Worm (Caenorhabditis elegans): ENCODE results near the gene F44E2.7.

Gene F44E2.7

DNA sequence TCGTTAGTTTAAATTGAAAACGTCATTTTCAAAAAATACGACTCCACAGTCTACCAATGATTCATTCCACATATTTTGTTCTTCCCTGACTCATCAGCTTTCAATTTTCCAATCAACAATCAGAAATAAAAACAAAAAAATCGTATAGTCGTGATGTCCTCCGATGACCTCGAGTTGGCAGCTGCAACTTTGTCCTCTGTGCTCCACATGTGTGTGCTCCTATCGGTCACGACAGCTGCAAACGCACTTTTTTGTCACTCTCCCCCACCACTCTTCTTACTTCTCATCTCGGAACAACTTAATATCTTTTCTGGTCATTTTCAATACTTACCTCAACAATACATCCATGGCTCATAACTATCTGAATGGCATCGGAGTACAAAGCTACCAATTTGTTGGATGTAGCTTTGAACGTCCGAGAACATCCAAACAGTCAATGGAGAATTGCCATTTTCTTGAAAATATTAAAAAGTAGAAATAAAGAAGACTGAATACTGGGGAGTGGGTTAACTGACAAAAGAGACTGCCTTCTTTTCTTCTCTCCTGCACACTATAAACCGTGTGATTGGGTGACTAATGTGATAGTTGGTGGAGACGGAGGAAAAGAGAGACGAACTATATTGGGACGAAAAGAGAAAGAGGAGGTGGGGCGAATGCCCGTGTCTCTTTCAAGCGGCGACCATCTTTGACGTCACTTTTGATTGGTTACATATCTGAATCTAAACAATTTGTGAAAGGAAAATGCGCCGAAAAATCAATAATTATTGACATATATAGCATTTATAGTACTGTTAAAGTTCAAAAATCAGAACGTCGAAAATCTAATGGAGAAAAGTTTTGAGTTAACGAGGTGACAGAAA, 18.9 kb upstream of the F44E2.7 start:
- TF ChIP-seq tbx-8 (GFP tag; optimal IDR thresholded peaks at IDR 0.05) (no peak), nhr-12 (tag; optimal IDR thresholded peaks at IDR 0.05) (no peak), mls-2 (tag; optimal IDR thresholded peaks at IDR 0.05) (no peak), hlh-1 (tag; optimal IDR thresholded peaks at IDR 0.05) (peak; percentile 79), ceh-83 (GFP tag; optimal IDR thresholded peaks at IDR 0.05) (no peak)

DNA sequence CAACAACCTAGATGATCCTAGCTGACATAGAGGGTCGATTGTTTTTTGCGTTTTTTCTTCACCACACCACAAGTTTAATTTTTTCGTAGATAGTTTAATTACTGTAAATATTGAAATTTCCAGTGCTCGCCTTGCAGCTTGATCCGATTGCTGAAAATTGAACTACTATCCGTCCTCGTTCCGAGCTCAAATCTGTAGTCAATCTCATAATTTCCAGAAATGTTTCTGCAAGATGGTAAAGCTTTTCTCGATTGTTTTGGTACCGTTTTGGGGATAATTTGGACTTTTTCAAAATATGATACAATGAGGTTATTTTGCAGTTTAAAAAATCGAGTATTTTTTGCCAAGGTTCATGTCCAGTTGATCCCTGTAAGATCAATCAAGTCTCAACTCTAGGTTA, 17.8 kb upstream of the F44E2.7 start:
- TF ChIP-seq tbx-8 (GFP tag; optimal IDR thresholded peaks at IDR 0.05): no peak
- no peak for TF ChIP-seq elt-3 (tag; optimal IDR thresholded peaks at IDR 0.05)
- TF ChIP-seq lin-32 (GFP tag; optimal IDR thresholded peaks at IDR 0.05): no peak
- no peak for TF ChIP-seq sptf-1 (tag; optimal IDR thresholded peaks at IDR 0.05)
- TF ChIP-seq mep-1 (tag; optimal IDR thresholded peaks at IDR 0.05): no peak
- TF ChIP-seq ces-1 (GFP tag; optimal IDR thresholded peaks at IDR 0.05): no peak
- no peak for TF ChIP-seq nhr-76 (tag; optimal IDR thresholded peaks at IDR 0.05)
- TF ChIP-seq nhr-237 (tag; optimal IDR thresholded peaks at IDR 0.05): no peak
- no peak for TF ChIP-seq pha-4 (tag; optimal IDR thresholded peaks at IDR 0.05)
- no peak for TF ChIP-seq unc-62 (GFP tag; optimal IDR thresholded peaks at IDR 0.05)
- TF ChIP-seq cnd-1 (tag; optimal IDR thresholded peaks at IDR 0.05): no peak
- TF ChIP-seq ceh-39 (tag; optimal IDR thresholded peaks at IDR 0.05): no peak
- no peak for TF ChIP-seq M03D4.4 (tag; optimal IDR thresholded peaks at IDR 0.05)
- no peak for TF ChIP-seq blmp-1 (tag; optimal IDR thresholded peaks at IDR 0.05)

DNA sequence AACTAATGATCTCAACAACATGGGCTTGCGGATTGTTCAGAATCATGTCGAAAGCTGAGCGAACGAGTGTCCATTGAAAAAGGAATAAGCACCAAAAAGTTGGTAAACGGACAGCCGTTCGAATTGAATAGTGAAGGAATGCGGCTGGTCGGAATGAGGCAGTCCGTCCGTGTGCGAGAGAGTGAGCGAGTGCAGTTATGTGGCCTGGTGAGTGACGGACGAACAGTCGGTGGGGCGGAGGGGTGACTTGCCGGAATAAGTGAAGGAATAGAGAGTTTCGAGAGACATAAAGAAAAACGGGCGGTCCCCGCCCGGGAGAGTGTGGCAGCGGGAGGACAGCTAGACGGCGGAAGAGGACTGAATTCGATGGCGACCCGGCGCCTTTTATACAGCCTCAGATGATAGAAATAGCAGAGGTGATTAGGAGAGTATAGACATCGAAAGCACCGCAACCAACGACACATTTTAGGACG, 17.1 kb upstream of the F44E2.7 start:
- TF ChIP-seq ceh-83 (GFP tag; optimal IDR thresholded peaks at IDR 0.05) (no peak), nhr-76 (tag; optimal IDR thresholded peaks at IDR 0.05) (no peak), nhr-12 (tag; optimal IDR thresholded peaks at IDR 0.05) (no peak), lin-13 (tag; optimal IDR thresholded peaks at IDR 0.05) (peak; percentile 39), M03D4.4 (tag; optimal IDR thresholded peaks at IDR 0.05) (peak; percentile 60), ham-2 (GFP tag; optimal IDR thresholded peaks at IDR 0.05) (peak; percentile 50), drap-1 (GFP tag; optimal IDR thresholded peaks at IDR 0.05) (peak; percentile 74), elt-1 (tag; optimal IDR thresholded peaks at IDR 0.05; ENCODE audit: borderline replicate concordance, insufficient read depth) (no peak), unc-62 (GFP tag; optimal IDR thresholded peaks at IDR 0.05) (peak; percentile 60), snpc-4 (tag; optimal IDR thresholded peaks at IDR 0.05) (no peak), sptf-1 (tag; optimal IDR thresholded peaks at IDR 0.05) (peak; percentile 57), zip-8 (tag; optimal IDR thresholded peaks at IDR 0.05) (no peak), mep-1 (tag; optimal IDR thresholded peaks at IDR 0.05) (no peak), mls-2 (tag; optimal IDR thresholded peaks at IDR 0.05) (peak; percentile 17), unc-120 (tag; optimal IDR thresholded peaks at IDR 0.05; ENCODE audit: poor library complexity, severe bottlenecking) (peak; percentile 84), unc-39 (tag; optimal IDR thresholded peaks at IDR 0.05) (no peak), ces-1 (GFP tag; optimal IDR thresholded peaks at IDR 0.05) (no peak), ceh-39 (tag; optimal IDR thresholded peaks at IDR 0.05) (no peak), cnd-1 (tag; optimal IDR thresholded peaks at IDR 0.05) (peak; percentile 38), hlh-1 (tag; optimal IDR thresholded peaks at IDR 0.05) (peak; percentile 70), pha-4 (tag; optimal IDR thresholded peaks at IDR 0.05) (peak; percentile 8)

DNA sequence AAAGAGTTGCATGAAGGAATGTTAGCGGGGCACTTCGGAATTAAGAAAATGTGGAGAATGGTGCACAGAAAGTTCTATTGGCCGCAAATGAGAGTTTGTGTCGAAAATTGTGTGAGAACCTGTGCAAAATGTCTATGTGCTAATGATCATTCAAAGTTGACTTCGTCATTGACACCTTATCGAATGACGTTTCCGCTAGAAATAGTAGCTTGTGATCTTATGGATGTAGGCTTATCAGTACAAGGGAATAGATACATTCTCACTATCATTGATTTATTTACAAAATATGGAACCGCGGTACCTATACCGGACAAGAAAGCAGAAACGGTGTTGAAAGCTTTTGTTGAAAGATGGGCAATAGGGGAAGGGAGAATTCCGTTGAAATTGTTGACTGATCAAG, 10.2 kb upstream of the F44E2.7 start:
- no peak for TF ChIP-seq tbx-8 (GFP tag; optimal IDR thresholded peaks at IDR 0.05)

DNA sequence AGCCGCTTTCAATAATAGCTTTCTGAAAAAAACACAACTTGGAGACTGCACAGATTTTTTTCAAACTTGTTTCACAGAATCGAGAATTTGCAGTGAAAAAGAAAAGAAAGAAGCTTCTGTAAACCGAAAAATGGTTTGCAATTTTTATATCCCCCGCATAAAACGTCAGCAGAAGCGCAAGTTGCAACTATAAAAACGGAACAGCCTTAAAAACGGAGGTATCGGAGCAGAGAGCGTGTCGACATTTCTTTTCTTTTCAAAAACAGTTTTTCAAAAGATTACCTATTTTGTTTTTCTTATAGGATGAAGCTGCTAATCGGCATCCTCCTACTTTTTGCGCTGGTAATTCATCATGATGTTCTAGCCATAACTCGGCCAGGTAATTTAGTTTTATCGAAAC, 3.7 kb upstream of the F44E2.7 start, which contains the start of gene plg-1:
plg-1 (plus strand) TSS at position 301 of the 400 bp plus-strand sequence.
- TF ChIP-seq ceh-43 (GFP tag; optimal IDR thresholded peaks at IDR 0.05) (no peak), ces-1 (GFP tag; optimal IDR thresholded peaks at IDR 0.05) (no peak), mep-1 (tag; optimal IDR thresholded peaks at IDR 0.05) (no peak), pha-4 (tag; optimal IDR thresholded peaks at IDR 0.05) (no peak), ceh-39 (tag; optimal IDR thresholded peaks at IDR 0.05) (no peak), flh-1 (GFP tag; optimal IDR thresholded peaks at IDR 0.05) (no peak)

Measured in whole organism, mixed stage, embryonic.